Fruit fly (Drosophila melanogaster): ENCODE data around the gene Gapdh2.
A peak's percentile ranks its signal among the peaks of the same experiment; 100 is the strongest.

Gene Gapdh2

dm6 chrX:15891606-15892345 lies 23.8 kb downstream of the Gapdh2 start, which contains the start of gene shi (continued):
- TF ChIP-seq Elba2 (GFP tag; optimal IDR thresholded peaks at IDR 0.05) (peak; percentile 65), Dip3 (GFP tag; optimal IDR thresholded peaks at IDR 0.05) (no peak), nmo (GFP tag; optimal IDR thresholded peaks at IDR 0.05) (peak; percentile 62), Ptx1 (GFP tag; IDR thresholded peaks at IDR 0.05) (no peak), Fer1 (GFP tag; optimal IDR thresholded peaks at IDR 0.05) (no peak), Ravus (GFP tag; IDR thresholded peaks at IDR 0.05) (no peak), CG30020 (tag; optimal IDR thresholded peaks at IDR 0.05) (peak; percentile 84), kah (GFP tag; optimal IDR thresholded peaks at IDR 0.05) (no peak), CoRest (tag; optimal IDR thresholded peaks at IDR 0.05) (no peak), B-H1 (GFP tag; IDR thresholded peaks at IDR 0.05) (no peak), CG10462 (GFP tag; optimal IDR thresholded peaks at IDR 0.05) (no peak), CG17385 (GFP tag; optimal IDR thresholded peaks at IDR 0.05) (no peak), CG10979 (tag; optimal IDR thresholded peaks at IDR 0.05) (peak; percentile 1), Adf1 (GFP tag; IDR thresholded peaks at IDR 0.05) (no peak), Camta (GFP tag; optimal IDR thresholded peaks at IDR 0.05) (no peak), Max (GFP tag; optimal IDR thresholded peaks at IDR 0.05) (no peak), peb (GFP tag; IDR thresholded peaks at IDR 0.05) (no peak), otp (GFP tag; IDR thresholded peaks at IDR 0.05) (no peak; the same call in 2 of the 3 replicates), sim (GFP tag; IDR thresholded peaks at IDR 0.05) (no peak), esg (GFP tag; conservative IDR thresholded peaks at IDR 0.05) (no peak), CG10366 (GFP tag; IDR thresholded peaks at IDR 0.05) (no peak), CG12071 (GFP tag; optimal IDR thresholded peaks at IDR 0.05) (no peak), E2f2 (GFP tag; IDR thresholded peaks at IDR 0.05) (no peak; the same call in 1 of the 2 replicates), CG2199 (GFP tag; IDR thresholded peaks at IDR 0.05) (no peak), H15 (GFP tag; IDR thresholded peaks at IDR 0.05) (no peak), MESR4 (GFP tag; optimal IDR thresholded peaks at IDR 0.05) (peak; percentile 72), Jarid2 (GFP tag; optimal IDR thresholded peaks at IDR 0.05) (peak; percentile 81), Dll (GFP tag; IDR thresholded peaks at IDR 0.05; ENCODE audit: partially characterized antibody) (peak; percentile 95), cg (GFP tag; optimal IDR thresholded peaks at IDR 0.05) (no peak), row (GFP tag; IDR thresholded peaks at IDR 0.05) (peak; percentile 67), CG14965 (GFP tag; optimal IDR thresholded peaks at IDR 0.05; ENCODE audit: borderline replicate concordance) (no peak), CG9932 (GFP tag; IDR thresholded peaks at IDR 0.05) (no peak), CG13287 (GFP tag; IDR thresholded peaks at IDR 0.05; ENCODE audit: partially characterized antibody) (peak; percentile 96), CG7786 (GFP tag; optimal IDR thresholded peaks at IDR 0.05) (peak; percentile 14), CG32532 (GFP tag; IDR thresholded peaks at IDR 0.05) (peak; percentile 47; the same call in 1 of the 2 replicates), ind (GFP tag; optimal IDR thresholded peaks at IDR 0.05) (no peak), pum (GFP tag; optimal IDR thresholded peaks at IDR 0.05) (no peak), caup (GFP tag; optimal IDR thresholded peaks at IDR 0.05; ENCODE audit: severe bottlenecking) (peak; percentile 51), pb (GFP tag; optimal IDR thresholded peaks at IDR 0.05) (no peak), aop (GFP tag; IDR thresholded peaks at IDR 0.05) (no peak), z (GFP tag; IDR thresholded peaks at IDR 0.05) (no peak), Eip74EF (GFP tag; optimal IDR thresholded peaks at IDR 0.05) (no peak), repo (GFP tag; optimal IDR thresholded peaks at IDR 0.05) (no peak), mirr (GFP tag; optimal IDR thresholded peaks at IDR 0.05) (peak; percentile 59), zen (tag; optimal IDR thresholded peaks at IDR 0.05) (peak; percentile 46), onecut (GFP tag; IDR thresholded peaks at IDR 0.05) (peak; percentile 22), CG9876 (GFP tag; optimal IDR thresholded peaks at IDR 0.05) (no peak), NfI (GFP tag; optimal IDR thresholded peaks at IDR 0.05) (no peak), wor (GFP tag; IDR thresholded peaks at IDR 0.05) (no peak), Abd-B (GFP tag; optimal IDR thresholded peaks at IDR 0.05) (no peak)
